Worm (Caenorhabditis elegans) whole organism, midembryonic: ENCODE measurements around the gene Y37H2A.18.

Source experiments
- T22C8.4 ChIP-seq: fragments of 200-800 bp; sonication (Bioruptor generic); IDR thresholded peaks from 2 replicates; pipeline ENCODE4 v1.3.6; 2022; ENCODE audit warnings: missing genetic modification characterization, missing compliant biosample characterization
- cog-1 ChIP-seq: sonication (generic microtip); optimal IDR thresholded peaks from 2 replicates; lab custom pipeline; 2016; ENCODE audit warnings: missing genetic modification characterization, missing compliant biosample characterization
- flt-1 ChIP-seq: fragments of 200-800 bp; sonication (Bioruptor generic); IDR thresholded peaks from 2 replicates; pipeline ENCODE4 v1.3.6; 2022; ENCODE audit warnings: missing genetic modification characterization, missing compliant biosample characterization
- klf-2 ChIP-seq: fragments of 200-800 bp; sonication (Bioruptor generic); conservative IDR thresholded peaks from 2 replicates; pipeline ENCODE4 v1.3.6; 2022; ENCODE audit warnings: missing genetic modification reagents, missing genetic modification characterization, missing compliant biosample characterization
- med-1 ChIP-seq: sonication (generic microtip); optimal IDR thresholded peaks from 2 replicates; lab custom pipeline; 2017; ENCODE audit warnings: missing genetic modification characterization, mild to moderate bottlenecking, missing compliant biosample characterization, antibody characterized with exemption, missing genetic modification reagents; ENCODE audit not compliant: insufficient read depth
- ref-1 ChIP-seq: fragments of 200-800 bp; sonication (Bioruptor generic); conservative IDR thresholded peaks from 2 replicates; pipeline ENCODE4 v1.3.6; 2022; ENCODE audit warnings: missing genetic modification reagents, missing genetic modification characterization, missing compliant biosample characterization
- tab-1 ChIP-seq: fragments of 200-800 bp; sonication (Bioruptor generic); IDR thresholded peaks from 2 replicates; pipeline ENCODE4 v1.3.6; 2022; ENCODE audit warnings: missing genetic modification characterization, missing compliant biosample characterization
- ztf-23 ChIP-seq: fragments of 200-800 bp; sonication (Bioruptor generic); IDR thresholded peaks from 2 replicates; pipeline ENCODE4 v1.3.6; 2022; ENCODE audit warnings: missing genetic modification reagents, missing genetic modification characterization, missing compliant biosample characterization
- ztf-29 ChIP-seq: fragments of 200-800 bp; sonication (Bioruptor generic); IDR thresholded peaks from 2 replicates; pipeline ENCODE4 v1.3.6; 2022; ENCODE audit warnings: missing genetic modification reagents, missing genetic modification characterization, missing compliant biosample characterization

Y37H2A.18 gene

DNA sequence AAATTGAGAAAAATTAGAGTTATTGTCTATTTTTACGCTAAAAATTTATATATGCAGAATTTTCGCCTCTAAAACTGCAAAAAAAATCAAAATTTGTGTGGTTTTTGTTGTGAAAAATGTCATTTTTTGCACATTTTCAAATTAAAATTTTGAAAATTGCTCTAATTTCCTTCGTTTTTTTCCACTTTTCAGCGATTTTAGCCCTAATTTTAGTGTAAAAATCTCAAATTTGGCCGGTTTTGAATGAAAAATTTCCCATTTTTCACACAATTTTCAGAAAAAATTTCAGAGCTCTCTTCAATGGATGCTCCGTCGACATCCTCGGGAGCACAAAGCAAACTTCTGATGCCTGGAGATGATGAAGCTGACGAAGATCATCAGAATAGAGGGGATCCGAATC, 34.7 kb downstream of the Y37H2A.18 start, which contains the start of gene par-4:
par-4 (plus strand) TSS at position 301 of the 400 bp plus-strand sequence.
- TF ChIP-seq ztf-23 (GFP tag; lab: Robert Waterston, UW) (no peak), klf-2 (GFP tag; lab: Robert Waterston, UW) (no peak), T22C8.4 (GFP tag; lab: Robert Waterston, UW) (no peak)

ce11 chrV:18093941-18094340, 39.1 kb downstream of the Y37H2A.18 start:
- TF ChIP-seq ref-1 (GFP tag; lab: Robert Waterston, UW) (no peak), med-1 (GFP tag; lab: Kevin White, UChicago) (no peak), ztf-29 (GFP tag; lab: Robert Waterston, UW) (no peak), klf-2 (GFP tag; lab: Robert Waterston, UW) (no peak), tab-1 (no peak), ztf-23 (GFP tag; lab: Robert Waterston, UW) (no peak), T22C8.4 (GFP tag; lab: Robert Waterston, UW) (no peak), flt-1 (no peak), cog-1 (tag; lab: Kevin White, UChicago) (no peak)

DNA sequence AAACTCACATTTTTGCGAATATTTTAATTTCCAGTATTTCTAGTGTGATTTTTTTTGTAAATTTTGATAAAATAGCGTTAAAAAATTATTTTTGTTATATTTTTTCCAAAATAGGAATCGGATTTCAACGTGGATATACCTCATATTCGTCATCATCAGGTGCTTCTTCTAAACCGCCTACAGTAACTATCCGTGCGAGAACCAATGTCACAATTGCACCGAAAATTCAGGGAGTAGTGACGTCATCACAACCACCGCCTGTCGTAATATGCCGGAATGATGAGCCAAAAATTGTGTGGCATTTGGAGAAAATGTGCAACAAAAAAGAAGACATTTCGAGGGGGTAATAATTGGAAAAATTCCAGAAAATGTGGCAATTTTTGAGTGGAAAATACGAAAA, 41.9 kb downstream of the Y37H2A.18 start:
- TF ChIP-seq ref-1 (GFP tag; lab: Robert Waterston, UW) = no peak
- TF ChIP-seq ztf-23 (GFP tag; lab: Robert Waterston, UW) = no peak
- TF ChIP-seq cog-1 (tag; lab: Kevin White, UChicago) = no peak
- no peak for TF ChIP-seq T22C8.4 (GFP tag; lab: Robert Waterston, UW)
- no peak for TF ChIP-seq med-1 (GFP tag; lab: Kevin White, UChicago)
- no peak for TF ChIP-seq flt-1
- TF ChIP-seq tab-1 = no peak
- no peak for TF ChIP-seq klf-2 (GFP tag; lab: Robert Waterston, UW)
- TF ChIP-seq ztf-29 (GFP tag; lab: Robert Waterston, UW) = no peak

- TF ChIP-seq med-1 (GFP tag; lab: Kevin White, UChicago) (no peak), ztf-23 (GFP tag; lab: Robert Waterston, UW) (no peak), klf-2 (GFP tag; lab: Robert Waterston, UW) (no peak), tab-1 (no peak), ztf-29 (GFP tag; lab: Robert Waterston, UW) (no peak), ref-1 (GFP tag; lab: Robert Waterston, UW) (no peak)
Measured at ce11 chrV:18086783-18087182, 46.3 kb downstream of the Y37H2A.18 start, which contains the start of gene slr-2. slr-2 (plus strand) TSS chrV:18087123.

DNA sequence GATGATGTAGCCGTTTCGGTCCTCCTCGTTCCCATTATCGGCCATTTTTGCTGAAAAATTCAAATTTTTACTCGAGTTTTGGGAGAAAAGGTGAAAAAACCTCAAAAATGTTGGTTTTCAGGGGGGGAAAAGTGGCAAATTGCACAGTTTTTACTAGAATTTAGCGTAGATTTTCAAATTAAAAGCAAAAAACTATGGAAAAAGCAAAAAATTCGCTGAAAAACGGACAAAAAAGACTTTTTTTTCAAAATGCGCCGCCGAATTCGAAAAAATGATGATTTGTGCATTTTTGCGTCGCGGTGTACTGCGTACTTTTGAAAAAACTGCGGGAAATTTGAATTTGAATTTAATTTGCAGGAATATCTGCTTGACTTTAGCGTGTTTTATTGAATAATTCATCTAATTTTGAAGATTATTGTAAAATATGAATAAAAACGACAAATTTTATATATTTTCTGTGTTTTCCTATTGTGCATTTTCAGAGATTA, 46.9 kb downstream of the Y37H2A.18 start, which contains the start of gene Y59A8B.12:
Y59A8B.12 (minus strand) TSS at position 51 of the 488 bp plus-strand sequence.
- TF ChIP-seq tab-1 = no peak
- TF ChIP-seq cog-1 (tag; lab: Kevin White, UChicago) = no peak
- TF ChIP-seq flt-1 = no peak

ce11 chrV:18085150-18085833, 47.8 kb downstream of the Y37H2A.18 start, which contains the start of gene fbxa-106:
fbxa-106 (minus strand) TSS chrV:18085200.
- no peak for TF ChIP-seq flt-1
- no peak for TF ChIP-seq klf-2 (GFP tag; lab: Robert Waterston, UW)
- no peak for TF ChIP-seq med-1 (GFP tag; lab: Kevin White, UChicago)
- no peak for TF ChIP-seq ref-1 (GFP tag; lab: Robert Waterston, UW)
- no peak for TF ChIP-seq cog-1 (tag; lab: Kevin White, UChicago)
- no peak for TF ChIP-seq T22C8.4 (GFP tag; lab: Robert Waterston, UW)
- TF ChIP-seq tab-1 = no peak
- TF ChIP-seq ztf-23 (GFP tag; lab: Robert Waterston, UW) = no peak
- TF ChIP-seq ztf-29 (GFP tag; lab: Robert Waterston, UW) = no peak

DNA sequence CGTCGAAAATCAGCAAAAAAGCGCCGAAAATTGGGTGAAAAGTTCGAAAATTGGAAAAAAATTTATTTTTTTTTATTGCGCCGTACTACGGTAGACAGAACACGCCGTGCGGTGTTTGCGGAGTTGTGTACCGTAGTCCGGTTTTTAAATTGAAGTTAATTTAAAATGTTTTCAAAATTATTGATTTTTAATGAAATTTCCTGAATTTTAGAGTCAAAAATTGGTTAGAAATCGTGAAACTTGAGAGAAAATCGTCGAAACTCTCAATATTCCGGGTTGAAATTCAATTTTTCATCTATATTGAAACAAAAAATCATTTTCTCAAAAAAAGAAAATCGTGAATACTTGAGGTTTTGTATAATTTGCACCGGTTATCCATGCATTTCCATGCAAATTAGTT, 51.2 kb downstream of the Y37H2A.18 start, which contains the start of gene nova-1:
nova-1 (minus strand) TSS at position 101 of the 400 bp plus-strand sequence.
- no peak for TF ChIP-seq ztf-23 (GFP tag; lab: Robert Waterston, UW)
- TF ChIP-seq ztf-29 (GFP tag; lab: Robert Waterston, UW) = no peak
